Fruit fly (Drosophila melanogaster) whole organism, pupa: ENCODE data around the gene CG31275.

Experiments used
- CG10348 ChIP-seq: fragments of 200-800 bp; sonication (Bioruptor generic); IDR thresholded peaks from 2 replicates; pipeline ENCODE4 v1.3.6; 2022; ENCODE audit warnings: missing biosample characterization, missing genetic modification characterization
- CG12605 ChIP-seq: fragments of 200-800 bp; sonication (Bioruptor generic); IDR thresholded peaks from 2 replicates; pipeline ENCODE4 v1.3.6; 2022; ENCODE audit warnings: missing biosample characterization, missing genetic modification characterization
- CG13204 ChIP-seq: fragments of 200-800 bp; sonication (Bioruptor generic); optimal IDR thresholded peaks from 2 replicates; lab custom pipeline; 2018; ENCODE audit warnings: missing biosample characterization, mild to moderate bottlenecking, missing genetic modification characterization, moderate library complexity
- CG14655 ChIP-seq: fragments of 200-800 bp; sonication (Bioruptor generic); optimal IDR thresholded peaks from 3 replicates; lab custom pipeline; 2017; ENCODE audit warnings: mild to moderate bottlenecking, missing biosample characterization, missing genetic modification reagents, missing genetic modification characterization
- CG15710 ChIP-seq: fragments of 200-800 bp; sonication (Bioruptor generic); optimal IDR thresholded peaks from 2 replicates; lab custom pipeline; 2018; ENCODE audit warnings: missing biosample characterization, mild to moderate bottlenecking, missing genetic modification characterization, moderate library complexity
- CG17806 ChIP-seq: fragments of 200-800 bp; sonication (Bioruptor generic); optimal IDR thresholded peaks from 2 replicates; lab custom pipeline; 2018; ENCODE audit warnings: missing biosample characterization, mild to moderate bottlenecking, missing genetic modification characterization, moderate library complexity
- CG32121 ChIP-seq: fragments of 200-800 bp; sonication (Bioruptor generic); IDR thresholded peaks from 2 replicates; pipeline ENCODE4 v1.3.6; 2022; ENCODE audit warnings: missing biosample characterization, missing genetic modification characterization
- CG34367 ChIP-seq: fragments of 200-800 bp; sonication (Bioruptor generic); optimal IDR thresholded peaks from 2 replicates; lab custom pipeline; 2018; ENCODE audit warnings: missing biosample characterization, mild to moderate bottlenecking, missing genetic modification characterization
- CG4496 ChIP-seq: fragments of 200-800 bp; sonication (Bioruptor generic); IDR thresholded peaks from 3 replicates; pipeline ENCODE4 v1.3.6; 2022; ENCODE audit warnings: missing biosample characterization, missing genetic modification characterization
- CG8159 ChIP-seq: fragments of 200-800 bp; sonication (Bioruptor generic); optimal IDR thresholded peaks from 3 replicates; lab custom pipeline; 2018; ENCODE audit warnings: missing biosample characterization, mild to moderate bottlenecking, missing genetic modification characterization, moderate library complexity
- CG8301 ChIP-seq: fragments of 200-800 bp; sonication (Bioruptor generic); optimal IDR thresholded peaks from 2 replicates; lab custom pipeline; 2018; ENCODE audit warnings: missing biosample characterization, mild to moderate bottlenecking, missing genetic modification characterization
- CG9948 ChIP-seq: fragments of 200-800 bp; sonication (Bioruptor generic); optimal IDR thresholded peaks from 2 replicates; lab custom pipeline; 2018; ENCODE audit warnings: missing biosample characterization, mild to moderate bottlenecking, missing genetic modification characterization, moderate library complexity
- D1 ChIP-seq: fragments of 200-800 bp; sonication (Bioruptor generic); optimal IDR thresholded peaks from 2 replicates; lab custom pipeline; 2018; ENCODE audit warnings: missing biosample characterization, mild to moderate bottlenecking, missing genetic modification characterization, moderate library complexity
- EcR ChIP-seq: fragments of 200-800 bp; sonication (Bioruptor generic); optimal IDR thresholded peaks from 3 replicates; lab custom pipeline; 2019; ENCODE audit warnings: missing biosample characterization, missing genetic modification characterization, mild to moderate bottlenecking, moderate library complexity, missing genetic modification reagents
- Ets98B ChIP-seq: fragments of 200-800 bp; sonication (Bioruptor generic); IDR thresholded peaks from 2 replicates; pipeline ENCODE4 v1.3.6; 2022; ENCODE audit warnings: missing biosample characterization, missing genetic modification characterization
- Pif1A ChIP-seq: fragments of 200-800 bp; sonication (Bioruptor generic); optimal IDR thresholded peaks from 3 replicates; lab custom pipeline; 2016; ENCODE audit warnings: missing biosample characterization, missing genetic modification characterization
- Pif1B ChIP-seq: fragments of 200-800 bp; sonication (Bioruptor generic); optimal IDR thresholded peaks from 3 replicates; lab custom pipeline; 2016; ENCODE audit warnings: missing biosample characterization, missing genetic modification characterization
- Snoo ChIP-seq: fragments of 200-800 bp; sonication (Bioruptor generic); optimal IDR thresholded peaks from 3 replicates; lab custom pipeline; 2017; ENCODE audit warnings: missing biosample characterization, mild to moderate bottlenecking, missing genetic modification characterization, inconsistent platforms
- fd96Ca ChIP-seq: fragments of 200-800 bp; sonication (Bioruptor generic); IDR thresholded peaks from 3 replicates; pipeline ENCODE4 v1.3.6; 2022; ENCODE audit warnings: missing biosample characterization, missing genetic modification characterization
- gl ChIP-seq: fragments of 200-800 bp; sonication (Bioruptor generic); optimal IDR thresholded peaks from 2 replicates; lab custom pipeline; 2018; ENCODE audit warnings: missing biosample characterization, mild to moderate bottlenecking, missing genetic modification characterization
- rn ChIP-seq: fragments of 200-800 bp; sonication (Bioruptor generic); IDR thresholded peaks from 2 replicates; pipeline ENCODE4 v1.3.6; 2022; ENCODE audit warnings: missing biosample characterization, missing genetic modification characterization

The CG31275 gene

DNA sequence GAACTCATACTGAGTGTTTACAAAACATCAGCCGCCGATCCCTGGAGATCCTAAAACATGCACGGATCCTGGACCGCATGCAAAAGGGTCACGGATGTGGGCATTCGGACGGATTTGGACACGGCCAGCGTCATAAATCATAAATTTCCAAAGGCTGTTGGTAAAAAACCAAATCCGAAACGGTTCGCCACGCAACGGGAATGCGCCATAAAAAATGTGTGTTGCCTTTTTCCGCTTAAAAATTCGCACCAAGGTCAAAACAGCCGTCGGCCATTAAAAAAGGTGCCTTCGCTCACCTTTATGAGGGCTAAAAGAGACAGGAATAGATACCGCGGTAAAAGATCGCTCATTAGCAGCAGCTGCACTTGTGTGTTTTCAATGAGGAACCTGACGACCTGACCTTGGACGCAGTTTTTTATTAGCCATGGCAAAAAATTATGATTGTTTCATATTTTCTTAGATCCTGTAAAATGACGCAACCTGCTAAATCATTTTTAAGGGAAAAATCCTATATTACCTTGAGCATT, 22.1 kb upstream of the CG31275 start:
- TF ChIP-seq CG17806 (tag; lab: Kevin White, UChicago): no peak
- TF ChIP-seq CG8301 (tag; lab: Kevin White, UChicago): no peak
- TF ChIP-seq CG8159 (tag; lab: Kevin White, UChicago): no peak
- TF ChIP-seq, all 21 proteins: peak for 0

dm6 chr3R:16771572-16772425, 20.7 kb upstream of the CG31275 start:
- TF ChIP-seq CG8159 (tag; lab: Kevin White, UChicago) (peak; percentile 43), D1 (tag; lab: Kevin White, UChicago) (no peak), CG8301 (tag; lab: Kevin White, UChicago) (no peak), fd96Ca (GFP tag; lab: Robert Waterston, UW) (no peak), Pif1B (GFP tag; lab: Kevin White, UChicago) (no peak), Snoo (tag; lab: Kevin White, UChicago) (no peak), CG4496 (GFP tag; lab: Robert Waterston, UW) (no peak), EcR (no peak), Pif1A (GFP tag; lab: Kevin White, UChicago) (no peak), CG10348 (GFP tag; lab: Robert Waterston, UW) (no peak), CG32121 (GFP tag; lab: Robert Waterston, UW) (no peak), CG14655 (peak; percentile 43), CG17806 (tag; lab: Kevin White, UChicago) (peak; percentile 18), CG12605 (no peak), CG15710 (tag; lab: Kevin White, UChicago) (peak; percentile 33), CG13204 (GFP tag; lab: Kevin White, UChicago) (no peak), CG9948 (peak; percentile 26), rn (GFP tag; lab: Robert Waterston, UW) (no peak), gl (tag; lab: Kevin White, UChicago) (no peak), Ets98B (GFP tag; lab: Robert Waterston, UW) (no peak), CG34367 (tag; lab: Kevin White, UChicago) (no peak)

dm6 chr3R:16770653-16771377, 19.7 kb upstream of the CG31275 start:
- TF ChIP-seq CG8159 (tag; lab: Kevin White, UChicago) (no peak), gl (tag; lab: Kevin White, UChicago) (no peak)

DNA sequence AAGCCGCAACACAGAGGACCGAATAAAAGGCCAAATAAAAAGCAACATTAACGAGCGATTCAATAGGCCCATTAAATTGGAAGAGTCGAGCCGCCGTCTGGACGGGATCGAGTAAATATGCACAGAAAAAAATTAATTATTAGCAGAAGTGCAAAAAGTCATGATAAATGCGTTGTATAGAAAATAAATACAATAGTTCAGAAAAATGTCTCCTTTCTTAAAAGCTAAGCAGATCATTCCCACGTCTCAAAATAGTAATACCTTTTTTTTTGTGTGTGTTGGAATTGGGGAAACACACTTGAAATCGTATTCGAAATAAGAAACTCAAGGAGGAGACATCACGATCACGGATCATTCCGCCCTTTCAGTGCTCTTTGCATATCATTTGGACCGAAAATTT, 18.3 kb upstream of the CG31275 start:
- TF ChIP-seq CG14655 (no peak), CG9948 (no peak), gl (tag; lab: Kevin White, UChicago) (no peak), CG32121 (GFP tag; lab: Robert Waterston, UW) (no peak), D1 (tag; lab: Kevin White, UChicago) (no peak), fd96Ca (GFP tag; lab: Robert Waterston, UW) (no peak), Ets98B (GFP tag; lab: Robert Waterston, UW) (no peak), CG10348 (GFP tag; lab: Robert Waterston, UW) (no peak), Pif1A (GFP tag; lab: Kevin White, UChicago) (no peak), CG34367 (tag; lab: Kevin White, UChicago) (no peak)

DNA sequence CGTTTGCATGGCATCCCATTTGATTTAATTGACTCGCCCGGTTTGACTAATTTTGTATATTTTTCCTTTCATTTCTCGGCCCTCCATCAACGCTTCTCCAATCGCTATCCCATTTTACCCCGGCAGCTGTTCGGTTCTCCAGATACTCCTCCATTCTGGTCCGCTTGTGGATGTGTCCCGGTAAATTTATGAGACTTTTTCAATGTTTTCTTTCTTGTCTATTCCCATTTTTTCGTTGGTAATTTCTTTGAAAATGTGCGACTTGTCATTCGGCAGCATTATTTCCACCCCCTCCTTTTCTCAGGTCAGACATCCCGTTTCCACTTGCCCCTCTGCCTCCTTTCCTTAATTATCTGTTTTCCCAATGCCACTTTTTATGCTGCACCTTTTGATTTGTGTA, 14.6 kb upstream of the CG31275 start:
- TF ChIP-seq rn (GFP tag; lab: Robert Waterston, UW) (no peak), CG8159 (tag; lab: Kevin White, UChicago) (no peak), CG13204 (GFP tag; lab: Kevin White, UChicago) (no peak), gl (tag; lab: Kevin White, UChicago) (no peak), CG10348 (GFP tag; lab: Robert Waterston, UW) (no peak), CG15710 (tag; lab: Kevin White, UChicago) (no peak), Pif1A (GFP tag; lab: Kevin White, UChicago) (no peak), Ets98B (GFP tag; lab: Robert Waterston, UW) (no peak), EcR (no peak)

DNA sequence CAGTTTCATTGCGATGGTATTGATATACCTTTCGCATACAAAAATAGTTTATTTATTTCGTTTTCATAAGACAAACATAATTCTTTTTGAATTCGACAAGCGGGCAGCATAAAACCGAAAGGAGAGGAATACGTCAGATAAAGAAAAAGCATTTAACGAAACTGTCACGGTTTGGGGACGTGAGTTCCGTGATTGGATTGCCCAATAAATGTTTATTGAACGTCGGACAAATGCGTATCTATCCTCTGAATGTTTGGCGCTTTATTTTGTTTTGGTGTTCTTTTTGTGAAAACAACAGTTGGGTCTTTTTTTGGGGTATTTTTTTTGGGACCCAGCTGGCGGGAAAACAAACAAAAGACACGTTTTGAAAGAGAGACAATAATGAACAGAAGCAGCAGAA, 14.0 kb upstream of the CG31275 start:
- TF ChIP-seq CG12605 (no peak), fd96Ca (GFP tag; lab: Robert Waterston, UW) (no peak), CG32121 (GFP tag; lab: Robert Waterston, UW) (no peak), CG34367 (tag; lab: Kevin White, UChicago) (no peak)
